Fruit fly (Drosophila melanogaster) whole organism, embryonic: ENCODE data around the gene Orco.

Source experiments
- Bdp1 ChIP-seq: fragments of 200-800 bp; sonication (Bioruptor generic); optimal IDR thresholded peaks from 3 replicates; lab custom pipeline; 2016; ENCODE audit warnings: missing biosample characterization, missing genetic modification characterization
- Bteb2 ChIP-seq: fragments of 200-800 bp; sonication (Bioruptor generic); optimal IDR thresholded peaks from 2 replicates; lab custom pipeline; 2016; ENCODE audit warnings: missing biosample characterization, missing genetic modification characterization
- CG10209 ChIP-seq: fragments of 200-800 bp; sonication (Bioruptor generic); optimal IDR thresholded peaks from 3 replicates; lab custom pipeline; 2017; ENCODE audit warnings: missing biosample characterization, mild to moderate bottlenecking, missing genetic modification characterization, missing genetic modification reagents
- CG10366 ChIP-seq: fragments of 200-800 bp; sonication (Bioruptor generic); IDR thresholded peaks from 2 replicates; pipeline ENCODE4 v1.3.6; 2022; ENCODE audit warnings: missing biosample characterization, missing genetic modification characterization
- CG10543 ChIP-seq: fragments of 200-800 bp; sonication (Bioruptor generic); optimal IDR thresholded peaks from 3 replicates; lab custom pipeline; 2017; ENCODE audit warnings: missing biosample characterization, mild to moderate bottlenecking, missing genetic modification characterization, moderate library complexity
- CG13894 ChIP-seq: fragments of 200-800 bp; sonication (Bioruptor generic); optimal IDR thresholded peaks from 3 replicates; lab custom pipeline; 2018; ENCODE audit warnings: missing biosample characterization, mild to moderate bottlenecking, missing genetic modification characterization, moderate library complexity
- CG14050 ChIP-seq: fragments of 200-800 bp; sonication (Bioruptor generic); IDR thresholded peaks from 3 replicates; pipeline ENCODE4 v1.3.6; 2022; ENCODE audit warnings: missing biosample characterization, missing genetic modification characterization
- CG14667 ChIP-seq: fragments of 200-800 bp; sonication (Bioruptor generic); IDR thresholded peaks from 2 replicates; pipeline ENCODE4 v1.3.6; 2022; ENCODE audit warnings: missing biosample characterization, missing genetic modification characterization
- CG14860 ChIP-seq: fragments of 200-800 bp; sonication (Bioruptor generic); IDR thresholded peaks from 3 replicates; pipeline ENCODE4 v1.3.6; 2022; ENCODE audit warnings: missing biosample characterization, missing genetic modification characterization; ENCODE audit not compliant: partially characterized antibody
- CG15514 ChIP-seq: fragments of 200-800 bp; sonication (Bioruptor generic); optimal IDR thresholded peaks from 3 replicates; lab custom pipeline; 2017; ENCODE audit warnings: missing biosample characterization, missing genetic modification characterization, mild to moderate bottlenecking, moderate library complexity, missing genetic modification reagents
- CG33213 ChIP-seq: fragments of 200-800 bp; sonication (Bioruptor generic); optimal IDR thresholded peaks from 3 replicates; lab custom pipeline; 2016; ENCODE audit warnings: missing biosample characterization, missing genetic modification characterization
- CG4820 ChIP-seq: fragments of 200-800 bp; sonication (Bioruptor generic); optimal IDR thresholded peaks from 3 replicates; lab custom pipeline; 2016; ENCODE audit warnings: missing biosample characterization, missing genetic modification characterization
- CG6683 ChIP-seq: fragments of 200-800 bp; sonication (Bioruptor generic); optimal IDR thresholded peaks from 2 replicates; lab custom pipeline; 2017; ENCODE audit warnings: missing biosample characterization, mild to moderate bottlenecking, missing genetic modification characterization, missing genetic modification reagents
- CG8290 ChIP-seq, 3 experiments: fragments of 200-800 bp; sonication (Bioruptor generic); optimal IDR thresholded peaks; 2 replicates each; lab custom pipeline; 2016 to 2019; ENCODE audit warnings: missing biosample characterization in 3 of 3, missing genetic modification characterization in 3 of 3, mild to moderate bottlenecking in 2 of 3, moderate library complexity in 1 of 3
- Doc3 ChIP-seq: fragments of 200-800 bp; sonication (Bioruptor generic); IDR thresholded peaks from 3 replicates; pipeline ENCODE4 v1.3.6; 2022; ENCODE audit warnings: missing biosample characterization, missing genetic modification characterization; ENCODE audit not compliant: partially characterized antibody
- Fer3 ChIP-seq: fragments of 200-800 bp; sonication (Bioruptor generic); optimal IDR thresholded peaks from 2 replicates; lab custom pipeline; 2018; ENCODE audit warnings: missing biosample characterization, mild to moderate bottlenecking, missing genetic modification characterization, moderate library complexity
- Hr78 ChIP-seq, 2 experiments: fragments of 200-800 bp in 1 of 2; fragments of >200 bp in 1 of 2; sonication (Bioruptor generic) in 1 of 2; optimal IDR thresholded peaks; 2 replicates each; lab custom pipeline; 2017 to 2019; ENCODE audit warnings: missing biosample characterization in 2 of 2, missing genetic modification characterization in 2 of 2, mild to moderate bottlenecking in 1 of 2, moderate library complexity in 1 of 2
- MESR4 ChIP-seq: fragments of 200-800 bp; sonication (Bioruptor generic); optimal IDR thresholded peaks from 2 replicates; lab custom pipeline; 2018; ENCODE audit warnings: missing biosample characterization, mild to moderate bottlenecking, missing genetic modification characterization, moderate library complexity
- MTF-1 ChIP-seq: fragments of 200-800 bp; sonication (Bioruptor generic); optimal IDR thresholded peaks from 2 replicates; lab custom pipeline; 2018; ENCODE audit warnings: missing biosample characterization, mild to moderate bottlenecking, missing genetic modification characterization, borderline replicate concordance
- Myb ChIP-seq: fragments of 200-800 bp; sonication (Bioruptor generic); optimal IDR thresholded peaks from 2 replicates; lab custom pipeline; 2016; ENCODE audit warnings: missing biosample characterization, missing genetic modification characterization
- Opbp ChIP-seq: fragments of 200-800 bp; sonication (Bioruptor generic); IDR thresholded peaks from 3 replicates; pipeline ENCODE4 v1.3.6; 2022; ENCODE audit warnings: missing biosample characterization, missing genetic modification characterization; ENCODE audit not compliant: partially characterized antibody
- Ravus ChIP-seq: fragments of 200-800 bp; sonication (Bioruptor generic); IDR thresholded peaks from 2 replicates; pipeline ENCODE4 v1.3.6; 2022; ENCODE audit warnings: missing biosample characterization, missing genetic modification characterization
- Sin3A ChIP-seq: fragments of >200 bp; optimal IDR thresholded peaks from 2 replicates; lab custom pipeline; 2018
- Tbp ChIP-seq: fragments of >200 bp; optimal IDR thresholded peaks from 2 replicates; lab custom pipeline; 2018; ENCODE audit warnings: missing biosample characterization, missing genetic modification characterization
- ato ChIP-seq: fragments of 200-800 bp; sonication (Bioruptor generic); IDR thresholded peaks from 2 replicates; pipeline ENCODE4 v1.3.6; 2022; ENCODE audit warnings: missing biosample characterization, missing genetic modification characterization; ENCODE audit not compliant: partially characterized antibody
- bbx ChIP-seq: fragments of 200-800 bp; sonication (Bioruptor generic); IDR thresholded peaks from 2 replicates; pipeline ENCODE4 v1.3.6; 2022; ENCODE audit warnings: missing biosample characterization, missing genetic modification characterization; ENCODE audit not compliant: partially characterized antibody
- cato ChIP-seq: fragments of 200-800 bp; sonication (Bioruptor generic); optimal IDR thresholded peaks from 2 replicates; lab custom pipeline; 2016; ENCODE audit warnings: missing biosample characterization, missing genetic modification characterization, borderline replicate concordance
- chif ChIP-seq, 2 experiments: fragments of 200-800 bp; sonication (Bioruptor generic); optimal IDR thresholded peaks; 3 replicates each; lab custom pipeline; 2016; ENCODE audit warnings: missing biosample characterization in 2 of 2, missing genetic modification characterization in 2 of 2
- chinmo ChIP-seq: fragments of 200-800 bp; sonication (Bioruptor generic); IDR thresholded peaks from 4 replicates; pipeline ENCODE4 v1.3.6; 2022; ENCODE audit warnings: missing biosample characterization, missing genetic modification characterization; ENCODE audit not compliant: partially characterized antibody
- croc ChIP-seq: fragments of 200-800 bp; sonication (Bioruptor generic); conservative IDR thresholded peaks from 3 replicates; pipeline ENCODE4 v1.3.6; 2022; ENCODE audit warnings: missing biosample characterization, missing genetic modification characterization
- danr ChIP-seq: fragments of 200-800 bp; sonication (Bioruptor generic); IDR thresholded peaks from 2 replicates; pipeline ENCODE4 v1.3.6; 2022; ENCODE audit warnings: missing biosample characterization, missing genetic modification characterization
- dm ChIP-seq: fragments of 200-800 bp; sonication (Bioruptor generic); optimal IDR thresholded peaks from 3 replicates; lab custom pipeline; 2016; ENCODE audit warnings: missing biosample characterization, missing genetic modification characterization
- ewg ChIP-seq: fragments of 200-800 bp; sonication (Bioruptor generic); optimal IDR thresholded peaks from 3 replicates; lab custom pipeline; 2017; ENCODE audit warnings: mild to moderate bottlenecking, missing biosample characterization, missing genetic modification reagents, missing genetic modification characterization
- ftz-f1 ChIP-seq: fragments of 200-800 bp; sonication (Bioruptor generic); optimal IDR thresholded peaks from 2 replicates; lab custom pipeline; 2016; ENCODE audit warnings: missing biosample characterization, missing genetic modification characterization
- gcm ChIP-seq: fragments of 200-800 bp; sonication (Bioruptor generic); optimal IDR thresholded peaks from 2 replicates; lab custom pipeline; 2019; ENCODE audit warnings: missing biosample characterization, mild to moderate bottlenecking, missing genetic modification characterization, moderate library complexity
- grau ChIP-seq: fragments of 200-800 bp; optimal IDR thresholded peaks from 3 replicates; lab custom pipeline; 2019; ENCODE audit warnings: missing biosample characterization, mild to moderate bottlenecking, missing genetic modification characterization, moderate library complexity
- gsb ChIP-seq: fragments of 200-800 bp; sonication (Bioruptor generic); IDR thresholded peaks from 2 replicates; pipeline ENCODE4 v1.3.6; 2022; ENCODE audit warnings: missing biosample characterization, missing genetic modification characterization
- gsb-n ChIP-seq: fragments of 200-800 bp; sonication (Bioruptor generic); optimal IDR thresholded peaks from 3 replicates; lab custom pipeline; 2018; ENCODE audit warnings: missing biosample characterization, mild to moderate bottlenecking, missing genetic modification characterization
- insv ChIP-seq, 2 experiments: fragments of 200-800 bp; sonication (Bioruptor generic); optimal IDR thresholded peaks; 3 replicates each; lab custom pipeline; 2016 to 2018; ENCODE audit warnings: missing biosample characterization in 2 of 2, missing genetic modification characterization in 2 of 2
- knrl ChIP-seq: fragments of 200-800 bp; sonication (Bioruptor generic); IDR thresholded peaks from 3 replicates; pipeline ENCODE4 v1.3.6; 2022; ENCODE audit warnings: missing biosample characterization, missing genetic modification characterization; ENCODE audit not compliant: partially characterized antibody
- otp ChIP-seq: fragments of 200-800 bp; sonication (Bioruptor generic); IDR thresholded peaks from 3 replicates; pipeline ENCODE4, ENCODE4 v1.3.6; 2022; ENCODE audit warnings: missing biosample characterization, missing genetic modification characterization
- pita ChIP-seq: fragments of 200-800 bp; sonication (Bioruptor generic); optimal IDR thresholded peaks from 2 replicates; lab custom pipeline; 2017; ENCODE audit warnings: missing biosample characterization, mild to moderate bottlenecking, missing genetic modification characterization
- rib ChIP-seq: fragments of 200-800 bp; sonication (Bioruptor generic); IDR thresholded peaks from 2 replicates; pipeline ENCODE4 v1.3.6; 2022; ENCODE audit warnings: missing biosample characterization, missing genetic modification characterization
- sd ChIP-seq: fragments of 200-800 bp; sonication (Bioruptor generic); optimal IDR thresholded peaks from 3 replicates; lab custom pipeline; 2018; ENCODE audit warnings: missing biosample characterization, mild to moderate bottlenecking, missing genetic modification characterization, moderate library complexity
- shn ChIP-seq: fragments of 200-800 bp; sonication (Bioruptor generic); optimal IDR thresholded peaks from 3 replicates; lab custom pipeline; 2016; ENCODE audit warnings: missing biosample characterization, missing genetic modification characterization
- sob ChIP-seq: fragments of 200-800 bp; sonication (Bioruptor generic); IDR thresholded peaks from 2 replicates; pipeline ENCODE4 v1.3.6; 2022; ENCODE audit warnings: missing biosample characterization, missing genetic modification characterization
- sqz ChIP-seq: fragments of 200-800 bp; sonication (Bioruptor generic); optimal IDR thresholded peaks from 3 replicates; lab custom pipeline; 2018; ENCODE audit warnings: missing biosample characterization, mild to moderate bottlenecking, missing genetic modification characterization
- trh ChIP-seq: fragments of 200-800 bp; sonication (Bioruptor generic); optimal IDR thresholded peaks from 2 replicates; lab custom pipeline; 2016; ENCODE audit warnings: missing biosample characterization, missing genetic modification characterization
- tup ChIP-seq: fragments of 200-800 bp; sonication (Bioruptor generic); optimal IDR thresholded peaks from 2 replicates; lab custom pipeline; 2016; ENCODE audit warnings: missing biosample characterization, mild to moderate bottlenecking, missing genetic modification characterization, moderate library complexity
- vnd ChIP-seq: fragments of 200-800 bp; sonication (Bioruptor generic); IDR thresholded peaks from 3 replicates; pipeline ENCODE4 v1.3.6; 2022; ENCODE audit warnings: missing biosample characterization, missing genetic modification characterization; ENCODE audit not compliant: partially characterized antibody

The Orco gene

dm6 chr3R:5393742-5394391, 18.3 kb downstream of the Orco start, which contains the start of gene CG1172 (continued):
- TF ChIP-seq CG15514 (GFP tag; lab: Kevin White, UChicago) (peak; percentile 75), Sin3A (peak; percentile 12), grau (no peak), CG4820 (GFP tag; lab: Kevin White, UChicago) (no peak), gsb-n (tag; lab: Kevin White, UChicago) (no peak), Hr78 (GFP tag; optimal IDR thresholded peaks at IDR 0.05; lab: Kevin White, UChicago) (peak in 1 of 2 experiments; percentile 72), danr (GFP tag; lab: Robert Waterston, UW) (no peak), MESR4 (GFP tag; lab: Kevin White, UChicago) (peak; percentile 85), insv (GFP tag; optimal IDR thresholded peaks at IDR 0.05; lab: Kevin White, UChicago) (peak in 1 of 2 experiments; percentile 6), shn (GFP tag; lab: Kevin White, UChicago) (no peak), vnd (GFP tag; lab: Robert Waterston, UW) (peak; percentile 52; the same call in 2 of the 3 replicates), Tbp (GFP tag; lab: Kevin White, UChicago) (no peak), pita (GFP tag; lab: Kevin White, UChicago) (no peak), sqz (GFP tag; lab: Kevin White, UChicago) (no peak), CG33213 (GFP tag; lab: Kevin White, UChicago) (peak; percentile 60), Doc3 (peak; percentile 66), Myb (GFP tag; lab: Kevin White, UChicago) (peak; percentile 58), CG6683 (no peak), chif (GFP tag; optimal IDR thresholded peaks at IDR 0.05; lab: Kevin White, UChicago) (no peak), ftz-f1 (peak; percentile 47), CG10366 (no peak), CG14667 (GFP tag; lab: Robert Waterston, UW) (no peak), ewg (GFP tag; lab: Kevin White, UChicago) (peak; percentile 37), CG13894 (no peak), CG10543 (GFP tag; lab: Kevin White, UChicago) (no peak), gsb (GFP tag; lab: Robert Waterston, UW) (no peak), CG14050 (GFP tag; lab: Robert Waterston, UW) (no peak), MTF-1 (GFP tag; lab: Kevin White, UChicago) (no peak), Ravus (no peak), CG10209 (GFP tag; lab: Kevin White, UChicago) (no peak), gcm (GFP tag; lab: Kevin White, UChicago) (no peak), CG14860 (peak; percentile 28; the same call in 1 of the 3 replicates), Fer3 (tag; lab: Kevin White, UChicago) (peak; percentile 33), CG8290 (GFP tag; optimal IDR thresholded peaks at IDR 0.05; lab: Kevin White, UChicago) (no peak), CG8290 (tag; optimal IDR thresholded peaks at IDR 0.05; lab: Kevin White, UChicago) (no peak), trh (GFP tag; lab: Kevin White, UChicago) (no peak)

- TF ChIP-seq croc (GFP tag; lab: Robert Waterston, UW) (no peak), Bdp1 (GFP tag; lab: Kevin White, UChicago) (no peak), chinmo (GFP tag; lab: Robert Waterston, UW) (peak; percentile 92), sd (tag; lab: Kevin White, UChicago) (peak; percentile 45), dm (no peak), otp (0 out of 3 replicates have a peak, but pooled peaks have one; percentile 9), sob (peak; percentile 25; the same call in 1 of the 2 replicates), ato (GFP tag; lab: Robert Waterston, UW) (0 out of 2 replicates have a peak, but pooled peaks have one; percentile 13), Opbp (GFP tag; lab: Robert Waterston, UW) (no peak), cato (no peak), knrl (GFP tag; lab: Robert Waterston, UW) (no peak), bbx (GFP tag; lab: Robert Waterston, UW) (peak; percentile 44), tup (GFP tag; lab: Kevin White, UChicago) (no peak), rib (GFP tag; lab: Robert Waterston, UW) (peak; percentile 41; the same call in 1 of the 2 replicates), Bteb2 (no peak)
Measured at dm6 chr3R:5392621-5393020, 19.6 kb downstream of the Orco start, which contains the start of gene kkv. kkv (minus strand) TSS chr3R:5392866.
